Fruit fly (Drosophila melanogaster): ENCODE measurements around the gene VhaM9.7-b.

Gene VhaM9.7-b

dm6 chr3L:21539245-21540196, at the start of gene VhaM9.7-b, which contains the start of gene COX8:
VhaM9.7-b (plus strand) TSS chr3L:21539862.
COX8 (minus strand) TSS chr3L:21539447.
- TF ChIP-seq Sin3A (optimal IDR thresholded peaks at IDR 0.05) (no peak), h (optimal IDR thresholded peaks at IDR 0.05) (no peak), psq (optimal IDR thresholded peaks at IDR 0.05) (no peak), ttk (optimal IDR thresholded peaks at IDR 0.05) (no peak), Myc (optimal IDR thresholded peaks at IDR 0.05) (no peak), insv (optimal IDR thresholded peaks at IDR 0.05) (no peak)

- no peak for TF ChIP-seq Sin3A (optimal IDR thresholded peaks at IDR 0.05)
- TF ChIP-seq insv (optimal IDR thresholded peaks at IDR 0.05), result no peak
- TF ChIP-seq h (optimal IDR thresholded peaks at IDR 0.05), result no peak
- no peak for TF ChIP-seq psq (optimal IDR thresholded peaks at IDR 0.05)
- TF ChIP-seq Myc (optimal IDR thresholded peaks at IDR 0.05), result no peak
- no peak for TF ChIP-seq ttk (optimal IDR thresholded peaks at IDR 0.05)
Observed at dm6 chr3L:21490486-21490885, 49.2 kb upstream of the VhaM9.7-b start, which contains the start of gene Neu2. Neu2 (minus strand) TSS chr3L:21490586.

dm6 chr3L:21492723-21493316, 46.8 kb upstream of the VhaM9.7-b start, which contains the start of the genes CG7202 and CG7519:
CG7202 (minus strand) TSS chr3L:21492773.
CG7519 (plus strand) TSS chr3L:21493083.
- TF ChIP-seq ttk (optimal IDR thresholded peaks at IDR 0.05) (no peak), psq (optimal IDR thresholded peaks at IDR 0.05) (no peak), insv (optimal IDR thresholded peaks at IDR 0.05) (no peak), Myc (optimal IDR thresholded peaks at IDR 0.05) (no peak), h (optimal IDR thresholded peaks at IDR 0.05) (no peak)

dm6 chr3L:21496502-21496864, 43.2 kb upstream of the VhaM9.7-b start:
- no peak for TF ChIP-seq h (optimal IDR thresholded peaks at IDR 0.05)
- no peak for TF ChIP-seq Sin3A (optimal IDR thresholded peaks at IDR 0.05)
- TF ChIP-seq psq (optimal IDR thresholded peaks at IDR 0.05), result no peak

- TF ChIP-seq Myc (optimal IDR thresholded peaks at IDR 0.05) (no peak), ttk (optimal IDR thresholded peaks at IDR 0.05) (no peak), h (optimal IDR thresholded peaks at IDR 0.05) (no peak), insv (optimal IDR thresholded peaks at IDR 0.05) (no peak), psq (optimal IDR thresholded peaks at IDR 0.05) (no peak), Sin3A (optimal IDR thresholded peaks at IDR 0.05) (no peak)
Observed at dm6 chr3L:21496865-21497634, 42.6 kb upstream of the VhaM9.7-b start, which contains the start of gene Hr78. Hr78 (minus strand) TSS chr3L:21497494.

dm6 chr3L:21501172-21501571, 38.5 kb upstream of the VhaM9.7-b start, which contains the start of gene Est-Q:
Est-Q (plus strand) TSS chr3L:21501421.
- TF ChIP-seq psq (optimal IDR thresholded peaks at IDR 0.05), result no peak
- no peak for TF ChIP-seq Myc (optimal IDR thresholded peaks at IDR 0.05)
- TF ChIP-seq Sin3A (optimal IDR thresholded peaks at IDR 0.05), result no peak
- no peak for TF ChIP-seq ttk (optimal IDR thresholded peaks at IDR 0.05)
- no peak for TF ChIP-seq h (optimal IDR thresholded peaks at IDR 0.05)

dm6 chr3L:21501928-21502327, 37.7 kb upstream of the VhaM9.7-b start:
- TF ChIP-seq psq (optimal IDR thresholded peaks at IDR 0.05), result no peak
- TF ChIP-seq insv (optimal IDR thresholded peaks at IDR 0.05), result no peak
- TF ChIP-seq Sin3A (optimal IDR thresholded peaks at IDR 0.05), result no peak
- no peak for TF ChIP-seq ttk (optimal IDR thresholded peaks at IDR 0.05)
- TF ChIP-seq h (optimal IDR thresholded peaks at IDR 0.05), result no peak
- no peak for TF ChIP-seq Myc (optimal IDR thresholded peaks at IDR 0.05)

- TF ChIP-seq h (optimal IDR thresholded peaks at IDR 0.05) (no peak), Myc (optimal IDR thresholded peaks at IDR 0.05) (no peak), ttk (optimal IDR thresholded peaks at IDR 0.05) (no peak), insv (optimal IDR thresholded peaks at IDR 0.05) (no peak), psq (optimal IDR thresholded peaks at IDR 0.05) (no peak), Sin3A (optimal IDR thresholded peaks at IDR 0.05) (no peak)
Observed at dm6 chr3L:21507354-21507928, 32.2 kb upstream of the VhaM9.7-b start, which contains the start of the genes Glg1 and M6. Glg1 (minus strand) TSS chr3L:21507538. M6 (plus strand) TSS chr3L:21507852.

- TF ChIP-seq psq (optimal IDR thresholded peaks at IDR 0.05) (no peak), ttk (optimal IDR thresholded peaks at IDR 0.05) (no peak), Sin3A (optimal IDR thresholded peaks at IDR 0.05) (no peak), Myc (optimal IDR thresholded peaks at IDR 0.05) (no peak), insv (optimal IDR thresholded peaks at IDR 0.05) (no peak)
Observed at dm6 chr3L:21507955-21508354, 31.7 kb upstream of the VhaM9.7-b start.

- TF ChIP-seq h (optimal IDR thresholded peaks at IDR 0.05) (no peak), insv (optimal IDR thresholded peaks at IDR 0.05) (no peak), ttk (optimal IDR thresholded peaks at IDR 0.05) (no peak), Myc (optimal IDR thresholded peaks at IDR 0.05) (no peak), psq (optimal IDR thresholded peaks at IDR 0.05) (no peak), Sin3A (optimal IDR thresholded peaks at IDR 0.05) (no peak)
Observed at dm6 chr3L:21508621-21509020, 31.0 kb upstream of the VhaM9.7-b start.

- TF ChIP-seq psq (optimal IDR thresholded peaks at IDR 0.05), result no peak
- no peak for TF ChIP-seq h (optimal IDR thresholded peaks at IDR 0.05)
- TF ChIP-seq ttk (optimal IDR thresholded peaks at IDR 0.05), result no peak
- TF ChIP-seq Sin3A (optimal IDR thresholded peaks at IDR 0.05), result no peak
- TF ChIP-seq insv (optimal IDR thresholded peaks at IDR 0.05), result no peak
- no peak for TF ChIP-seq Myc (optimal IDR thresholded peaks at IDR 0.05)
Observed at dm6 chr3L:21509488-21510122, 30.1 kb upstream of the VhaM9.7-b start.

All from Kc167 (cell line).